Fruit fly (Drosophila melanogaster): ENCODE results near the gene CG42763.
A peak's percentile ranks its signal among the peaks of the same experiment; 100 is the strongest.

DNA sequence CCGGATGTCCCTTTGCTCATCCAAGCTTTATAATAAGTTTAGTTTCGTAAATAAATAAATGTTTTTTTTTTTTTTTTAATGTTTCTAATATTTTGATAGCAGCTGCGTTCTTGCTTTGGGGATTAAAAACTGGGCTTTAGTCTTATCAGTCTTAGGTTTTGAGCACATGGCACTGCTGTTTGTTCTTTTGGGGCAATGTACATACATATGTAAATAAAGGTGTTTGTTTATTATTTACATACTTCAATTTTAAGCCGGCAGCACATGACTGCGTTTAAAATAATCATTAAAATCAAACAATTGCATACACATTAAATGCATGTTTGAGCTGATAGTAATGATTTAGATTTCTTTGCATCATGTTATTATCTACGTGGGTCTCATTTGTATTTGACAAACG, 19.3 kb upstream of the CG42763 start:
- peak; percentile 63 for TF ChIP-seq brk (GFP tag; optimal IDR thresholded peaks at IDR 0.05)
- TF ChIP-seq ey (GFP tag; optimal IDR thresholded peaks at IDR 0.05) = no peak
- no peak for TF ChIP-seq jim (GFP tag; optimal IDR thresholded peaks at IDR 0.05)
- TF ChIP-seq CG32264 (GFP tag; optimal IDR thresholded peaks at IDR 0.05) = no peak
- no peak for TF ChIP-seq lola (GFP tag; optimal IDR thresholded peaks at IDR 0.05)
- no peak for TF ChIP-seq N (GFP tag; optimal IDR thresholded peaks at IDR 0.05)
- TF ChIP-seq sv (GFP tag; optimal IDR thresholded peaks at IDR 0.05) = peak; percentile 41
- no peak for TF ChIP-seq usp (GFP tag; optimal IDR thresholded peaks at IDR 0.05)
- TF ChIP-seq Dif (GFP tag; optimal IDR thresholded peaks at IDR 0.05; ENCODE audit: partially characterized antibody) = no peak
- no peak for TF ChIP-seq pan (optimal IDR thresholded peaks at IDR 0.05)
- no peak for TF ChIP-seq Mio (GFP tag; optimal IDR thresholded peaks at IDR 0.05)
- TF ChIP-seq dl (GFP tag; optimal IDR thresholded peaks at IDR 0.05; ENCODE audit: insufficient read depth in 1 of 2, partially characterized antibody in 2 of 2) = no peak

Data from whole organism, wandering third instar larva.